Fruit fly (Drosophila melanogaster) whole organism: ENCODE measurements around the gene Sirt4.

ENCODE experiments used
- CG8478 ChIP-seq: fragments of >200 bp; optimal IDR thresholded peaks from 2 replicates; lab custom pipeline; 2018; ENCODE audit warnings: inconsistent platforms
- pan ChIP-seq: fragments of >200 bp; optimal IDR thresholded peaks from 2 replicates; lab custom pipeline; 2017
- usp ChIP-seq: fragments of >200 bp; optimal IDR thresholded peaks from 2 replicates; lab custom pipeline; 2017; ENCODE audit warnings: missing biosample characterization, missing genetic modification characterization, mixed read lengths

- no peak for TF ChIP-seq pan
- no peak for TF ChIP-seq CG8478 (lab: Kevin White, UChicago)
- no peak for TF ChIP-seq usp (GFP tag; lab: Kevin White, UChicago)
Measured at dm6 chrX:5649387-5649786, 16.4 kb downstream of the Sirt4 start.
